Worm (Caenorhabditis elegans) whole organism, L4 larva: ENCODE results near the gene sru-2.

Experiments
- ZK337.2 ChIP-seq: fragments of 200-800 bp; sonication (Bioruptor generic); IDR thresholded peaks from 2 replicates; pipeline ENCODE4 v1.3.6; 2022; ENCODE audit warnings: missing genetic modification reagents, missing genetic modification characterization, missing compliant biosample characterization
- ZK546.5 ChIP-seq, 2 experiments: sonication (generic microtip); optimal IDR thresholded peaks; 2 replicates each; lab custom pipeline; 2017; ENCODE audit warnings: missing biosample characterization in 2 of 2, missing genetic modification characterization in 2 of 2
- nhr-237 ChIP-seq: sonication (generic microtip); optimal IDR thresholded peaks from 2 replicates; lab custom pipeline; 2017; ENCODE audit warnings: missing biosample characterization, missing genetic modification characterization
- nhr-25 ChIP-seq: sonication (generic microtip); optimal IDR thresholded peaks from 2 replicates; lab custom pipeline; 2017; ENCODE audit warnings: missing genetic modification characterization, mild to moderate bottlenecking, missing compliant biosample characterization, antibody characterized with exemption, moderate library complexity, borderline replicate concordance; ENCODE audit not compliant: insufficient read depth
- spr-3 ChIP-seq: fragments of 200-800 bp; sonication (Bioruptor generic); optimal IDR thresholded peaks from 2 replicates; lab custom pipeline; 2018; ENCODE audit warnings: mild to moderate bottlenecking, missing genetic modification characterization, missing compliant biosample characterization

ce11 chrIV:9464345-9464783 is 21.7 kb upstream of the sru-2 start:
- TF ChIP-seq ZK546.5 (tag; optimal IDR thresholded peaks at IDR 0.05; lab: Kevin White, UChicago) (no peak), spr-3 (GFP tag; lab: Kevin White, UChicago) (no peak), nhr-237 (tag; lab: Kevin White, UChicago) (no peak), nhr-25 (tag; lab: Kevin White, UChicago) (no peak), ZK337.2 (GFP tag; lab: Robert Waterston, UW) (no peak)
